Worm (Caenorhabditis elegans) whole organism, L4 larva: ENCODE measurements around the gene arx-2.
A peak's percentile ranks its signal among the peaks of the same experiment; 100 is the strongest.

Source experiments
- R02D3.7 ChIP-seq: fragments of 150-350 bp; sonication (generic microtip); optimal IDR thresholded peaks from 3 replicates; lab custom pipeline; 2014; ENCODE audit warnings: missing biosample characterization, missing genetic modification characterization
- ZK337.2 ChIP-seq: fragments of 200-800 bp; sonication (Bioruptor generic); IDR thresholded peaks from 2 replicates; pipeline ENCODE4 v1.3.6; 2022; ENCODE audit warnings: missing genetic modification reagents, missing genetic modification characterization, missing compliant biosample characterization
- ceh-20 ChIP-seq: fragments of 200-800 bp; sonication (Bioruptor generic); IDR thresholded peaks from 2 replicates; pipeline ENCODE4 v1.3.6; 2022; ENCODE audit warnings: missing genetic modification reagents, missing genetic modification characterization, missing compliant biosample characterization
- ceh-28 ChIP-seq: fragments of 150-350 bp; optimal IDR thresholded peaks from 2 replicates; lab custom pipeline; 2014; ENCODE audit warnings: missing biosample characterization, missing genetic modification reagents, missing genetic modification characterization
- ceh-32 ChIP-seq: sonication (generic microtip); optimal IDR thresholded peaks from 2 replicates; lab custom pipeline; 2016; ENCODE audit warnings: mild to moderate bottlenecking, missing genetic modification characterization, missing compliant biosample characterization; ENCODE audit not compliant: poor library complexity
- ceh-44 ChIP-seq: fragments of 200-800 bp; sonication (Bioruptor generic); IDR thresholded peaks from 2 replicates; pipeline ENCODE4 v1.3.6; 2022; ENCODE audit warnings: missing genetic modification reagents, missing genetic modification characterization, missing compliant biosample characterization
- ceh-82 ChIP-seq: sonication (generic microtip); optimal IDR thresholded peaks from 2 replicates; lab custom pipeline; 2017; ENCODE audit warnings: missing biosample characterization, missing genetic modification characterization
- daf-12 ChIP-seq: fragments of 150-350 bp; optimal IDR thresholded peaks from 2 replicates; lab custom pipeline; 2014; ENCODE audit warnings: missing biosample characterization, missing genetic modification reagents, missing genetic modification characterization
- daf-19 ChIP-seq: fragments of 200-800 bp; sonication (Bioruptor generic); conservative IDR thresholded peaks from 2 replicates; pipeline ENCODE4 v1.3.6; 2022; ENCODE audit warnings: missing genetic modification characterization, missing compliant biosample characterization
- daf-8 ChIP-seq: fragments of 200-800 bp; sonication (Bioruptor generic); IDR thresholded peaks from 2 replicates; pipeline ENCODE4 v1.3.6; 2022; ENCODE audit warnings: missing genetic modification characterization, missing compliant biosample characterization
- dmd-6 ChIP-seq: fragments of 200-800 bp; sonication (Bioruptor generic); IDR thresholded peaks from 2 replicates; pipeline ENCODE4 v1.3.6; 2022; ENCODE audit warnings: missing genetic modification reagents, missing genetic modification characterization, missing compliant biosample characterization
- dmd-8 ChIP-seq: fragments of 200-800 bp; sonication (Bioruptor generic); IDR thresholded peaks from 2 replicates; pipeline ENCODE4 v1.3.6; 2022; ENCODE audit warnings: missing genetic modification characterization, missing compliant biosample characterization
- dmd-9 ChIP-seq: fragments of 200-800 bp; sonication (Bioruptor generic); IDR thresholded peaks from 2 replicates; pipeline ENCODE4 v1.3.6; 2022; ENCODE audit warnings: missing genetic modification reagents, missing genetic modification characterization, missing compliant biosample characterization
- dpl-1 ChIP-seq: fragments of 150-350 bp; optimal IDR thresholded peaks from 2 replicates; lab custom pipeline; 2014; ENCODE audit warnings: missing biosample characterization, missing genetic modification reagents, missing genetic modification characterization
- duxl-1 ChIP-seq: sonication (generic microtip); optimal IDR thresholded peaks from 2 replicates; lab custom pipeline; 2016; ENCODE audit warnings: mild to moderate bottlenecking, missing genetic modification characterization, moderate library complexity, missing compliant biosample characterization; ENCODE audit not compliant: poor library complexity
- hif-1 ChIP-seq, 2 experiments: sonication (generic microtip); optimal IDR thresholded peaks; 2 replicates each; lab custom pipeline; 2016 to 2017; ENCODE audit warnings: missing compliant biosample characterization in 2 of 2, missing genetic modification characterization in 2 of 2, missing genetic modification reagents in 2 of 2, missing genotype in 2 of 2, mild to moderate bottlenecking in 1 of 2
- lin-15B ChIP-seq: fragments of 150-350 bp; sonication (generic microtip); optimal IDR thresholded peaks from 3 replicates; lab custom pipeline; 2014; ENCODE audit warnings: missing biosample characterization, missing genetic modification characterization
- lin-39 ChIP-seq: fragments of 150-350 bp; optimal IDR thresholded peaks from 2 replicates; lab custom pipeline; 2014; ENCODE audit warnings: missing biosample characterization, missing genetic modification reagents, missing genetic modification characterization
- lir-3 ChIP-seq: sonication (generic microtip); optimal IDR thresholded peaks from 2 replicates; lab custom pipeline; 2016; ENCODE audit warnings: mild to moderate bottlenecking, missing genetic modification characterization, missing compliant biosample characterization
- mes-2 ChIP-seq: sonication (generic microtip); optimal IDR thresholded peaks from 2 replicates; lab custom pipeline; 2016; ENCODE audit warnings: missing genotype, mild to moderate bottlenecking, missing genetic modification characterization, missing compliant biosample characterization; ENCODE audit not compliant: poor library complexity, severe bottlenecking
- nhr-102 ChIP-seq: sonication (generic microtip); optimal IDR thresholded peaks from 2 replicates; lab custom pipeline; 2016; ENCODE audit warnings: mild to moderate bottlenecking, missing genetic modification characterization, moderate library complexity, missing compliant biosample characterization
- nhr-48 ChIP-seq: sonication (generic microtip); optimal IDR thresholded peaks from 2 replicates; lab custom pipeline; 2016; ENCODE audit warnings: mild to moderate bottlenecking, missing genetic modification characterization, missing compliant biosample characterization
- nhr-77 ChIP-seq: fragments of 150-350 bp; optimal IDR thresholded peaks from 2 replicates; lab custom pipeline; 2014; ENCODE audit warnings: missing biosample characterization, missing genetic modification characterization
- pha-4 ChIP-seq, 2 experiments: fragments of 150-350 bp in 1 of 2; fragments of 200-800 bp in 1 of 2; sonication (Bioruptor generic) in 1 of 2; IDR thresholded peaks in 1 of 2; optimal IDR thresholded peaks in 1 of 2; 2 replicates each; pipeline versions ENCODE4 v1.3.6 to Lab custom; 2014 to 2022; ENCODE audit warnings: missing genetic modification characterization in 2 of 2, missing genetic modification reagents in 2 of 2, missing biosample characterization in 1 of 2, missing compliant biosample characterization in 1 of 2
- rbr-2 ChIP-seq: sonication (generic microtip); optimal IDR thresholded peaks from 2 replicates; lab custom pipeline; 2016; ENCODE audit warnings: missing genotype, missing genetic modification characterization, missing compliant biosample characterization
- sdz-12 ChIP-seq: fragments of 200-800 bp; sonication (Bioruptor generic); optimal IDR thresholded peaks from 2 replicates; lab custom pipeline; 2018; ENCODE audit warnings: mild to moderate bottlenecking, missing genetic modification characterization, missing compliant biosample characterization
- tag-97 ChIP-seq: fragments of 200-800 bp; sonication (Bioruptor generic); IDR thresholded peaks from 2 replicates; pipeline ENCODE4 v1.3.6; 2022; ENCODE audit warnings: missing genetic modification characterization, missing compliant biosample characterization
- unc-130 ChIP-seq: sonication (generic microtip); optimal IDR thresholded peaks from 2 replicates; lab custom pipeline; 2016; ENCODE audit warnings: missing genetic modification reagents, missing genetic modification characterization, missing compliant biosample characterization
- unc-39 ChIP-seq: sonication (generic microtip); optimal IDR thresholded peaks from 2 replicates; lab custom pipeline; 2017; ENCODE audit warnings: missing biosample characterization, missing genetic modification characterization
- unc-62 ChIP-seq, 3 experiments: fragments of 150-350 bp in 1 of 3; sonication (generic microtip); optimal IDR thresholded peaks in 2 of 3; peaks in 1 of 3; 1 replicate in 1 of 3; 2 replicates in 2 of 3; lab custom pipeline; 2014 to 2017; ENCODE audit warnings: missing biosample characterization in 3 of 3, missing genetic modification characterization in 3 of 3, missing genetic modification reagents in 3 of 3, missing genotype in 1 of 3
- zfp-2 ChIP-seq: sonication (generic microtip); optimal IDR thresholded peaks from 2 replicates; lab custom pipeline; 2016; ENCODE audit warnings: mild to moderate bottlenecking, missing genetic modification characterization, missing compliant biosample characterization
- zfp-3 ChIP-seq: fragments of 200-800 bp; sonication (Bioruptor generic); conservative IDR thresholded peaks from 2 replicates; pipeline ENCODE4 v1.3.6; 2022; ENCODE audit warnings: missing genetic modification reagents, missing genetic modification characterization, missing compliant biosample characterization
- zip-2 ChIP-seq: fragments of 150-350 bp; optimal IDR thresholded peaks from 2 replicates; lab custom pipeline; 2014; ENCODE audit warnings: missing biosample characterization, missing genetic modification characterization

The arx-2 gene

ce11 chrV:10328080-10328479 is 10.1 kb downstream of the arx-2 start:
- TF ChIP-seq lin-15B (tag; lab: Kevin White, UChicago) = no peak
- no peak for TF ChIP-seq pha-4 (GFP tag; IDR thresholded peaks at IDR 0.05; lab: Robert Waterston, UW)
- TF ChIP-seq pha-4 (tag; optimal IDR thresholded peaks at IDR 0.05; lab: Kevin White, UChicago) = peak; percentile 63
- TF ChIP-seq R02D3.7 (tag; lab: Kevin White, UChicago) = no peak
- no peak for TF ChIP-seq rbr-2 (tag; lab: Kevin White, UChicago)
- no peak for TF ChIP-seq dmd-8 (GFP tag; lab: Robert Waterston, UW)
- TF ChIP-seq dmd-6 (GFP tag; lab: Robert Waterston, UW) = no peak
- TF ChIP-seq nhr-77 = no peak
- TF ChIP-seq ceh-20 (GFP tag; lab: Robert Waterston, UW) = 0 out of 2 replicates have a peak, but pooled peaks have one; percentile 34

- TF ChIP-seq unc-39 (tag; lab: Kevin White, UChicago) (no peak), ceh-82 (tag; lab: Kevin White, UChicago) (no peak), sdz-12 (GFP tag; lab: Kevin White, UChicago) (no peak), unc-62 (GFP tag; optimal IDR thresholded peaks at IDR 0.05 in 1 of 2; lab: Kevin White, UChicago) (peak in 1 of 2 experiments; percentile 97), unc-62 (tag; optimal IDR thresholded peaks at IDR 0.05; lab: Kevin White, UChicago) (no peak)
These were observed 14.6 kb downstream of the arx-2 start for ce11 chrV:10323537-10323936.

ce11 chrV:10320101-10320761 is 17.9 kb downstream of the arx-2 start, which contains the start of the genes gna-1 and B0024.13:
gna-1 (minus strand) TSS chrV:10320151.
B0024.13 (plus strand) TSS chrV:10320711.
- TF ChIP-seq ceh-32 (no peak), nhr-102 (tag; lab: Kevin White, UChicago) (no peak), dmd-9 (GFP tag; lab: Robert Waterston, UW) (0 out of 2 replicates have a peak, but pooled peaks have one; percentile 49), rbr-2 (tag; lab: Kevin White, UChicago) (peak; percentile 36), hif-1 (tag; optimal IDR thresholded peaks at IDR 0.05; lab: Kevin White, UChicago) (peak in 1 of 2 experiments; percentile 83), dmd-6 (GFP tag; lab: Robert Waterston, UW) (peak; percentile 47; the same call in 1 of the 2 replicates), ceh-44 (0 out of 2 replicates have a peak, but pooled peaks have one; percentile 45), mes-2 (peak; percentile 98), ZK337.2 (GFP tag; lab: Robert Waterston, UW) (peak; percentile 18; the same call in 1 of the 2 replicates), zfp-3 (no peak), daf-8 (GFP tag; lab: Robert Waterston, UW) (no peak), duxl-1 (tag; lab: Kevin White, UChicago) (peak; percentile 35), lin-39 (tag; lab: Kevin White, UChicago) (no peak), nhr-48 (tag; lab: Kevin White, UChicago) (no peak), ceh-28 (tag; lab: Kevin White, UChicago) (no peak), dpl-1 (GFP tag; lab: Kevin White, UChicago) (peak; percentile 61), pha-4 (GFP tag; IDR thresholded peaks at IDR 0.05; lab: Robert Waterston, UW) (no peak), pha-4 (tag; optimal IDR thresholded peaks at IDR 0.05; lab: Kevin White, UChicago) (peak; percentile 21), unc-130 (GFP tag; lab: Kevin White, UChicago) (peak; percentile 87)

ce11 chrV:10319434-10319833 is 18.7 kb downstream of the arx-2 start, which contains the start of gene B0024.11:
B0024.11 (minus strand) TSS chrV:10319534.
- TF ChIP-seq unc-62 (GFP tag; optimal IDR thresholded peaks at IDR 0.05 in 1 of 2; lab: Kevin White, UChicago) (no peak), unc-62 (tag; optimal IDR thresholded peaks at IDR 0.05; lab: Kevin White, UChicago) (no peak), daf-19 (GFP tag; lab: Robert Waterston, UW) (no peak), zip-2 (no peak), tag-97 (GFP tag; lab: Robert Waterston, UW) (no peak), daf-12 (tag; lab: Kevin White, UChicago) (no peak), dmd-9 (GFP tag; lab: Robert Waterston, UW) (no peak), zfp-2 (tag; lab: Kevin White, UChicago) (no peak), lir-3 (tag; lab: Kevin White, UChicago) (no peak)
- TF ChIP-seq, all 104 proteins: peak for 0
